Worm (Caenorhabditis elegans): ENCODE results near the gene lim-4.

lim-4 gene

ce11 chrX:3823869-3824268 is 49.5 kb downstream of the lim-4 start (continued):
- TF ChIP-seq lim-7 (GFP tag; IDR thresholded peaks at IDR 0.05) (no peak), F37D6.2 (tag; optimal IDR thresholded peaks at IDR 0.05) (no peak), daf-19 (GFP tag; conservative IDR thresholded peaks at IDR 0.05) (no peak), zfp-3 (GFP tag; conservative IDR thresholded peaks at IDR 0.05) (no peak), ceh-62 (tag; optimal IDR thresholded peaks at IDR 0.05) (no peak), ceh-82 (tag; optimal IDR thresholded peaks at IDR 0.05) (no peak), nhr-48 (tag; optimal IDR thresholded peaks at IDR 0.05) (peak; percentile 87), F49E8.2 (tag; optimal IDR thresholded peaks at IDR 0.05; ENCODE audit: borderline replicate concordance) (no peak), zip-2 (tag; optimal IDR thresholded peaks at IDR 0.05) (no peak), T26A8.4 (GFP tag; IDR thresholded peaks at IDR 0.05) (no peak), ama-1 (optimal IDR thresholded peaks at IDR 0.05) (no peak), lin-29 (GFP tag; IDR thresholded peaks at IDR 0.05) (no peak), fos-1 (tag; optimal IDR thresholded peaks at IDR 0.05) (no peak), ZK337.2 (GFP tag; IDR thresholded peaks at IDR 0.05) (no peak), mep-1 (tag; optimal IDR thresholded peaks at IDR 0.05) (peak; percentile 52), fkh-10 (GFP tag; optimal IDR thresholded peaks at IDR 0.05) (no peak), zag-1 (tag; optimal IDR thresholded peaks at IDR 0.05) (no peak), snpc-1.2 (GFP tag; IDR thresholded peaks at IDR 0.05) (no peak), dpl-1 (GFP tag; optimal IDR thresholded peaks at IDR 0.05) (no peak), pqm-1 (tag; optimal IDR thresholded peaks at IDR 0.05) (peak; percentile 89), nhr-42 (GFP tag; IDR thresholded peaks at IDR 0.05) (no peak), ZK546.5 (tag; optimal IDR thresholded peaks at IDR 0.05) (no peak), tag-97 (GFP tag; IDR thresholded peaks at IDR 0.05) (no peak), attf-4 (tag; optimal IDR thresholded peaks at IDR 0.05) (no peak), ceh-32 (tag; optimal IDR thresholded peaks at IDR 0.05; ENCODE audit: poor library complexity) (no peak), mxl-2 (GFP tag; conservative IDR thresholded peaks at IDR 0.05) (no peak), Y5F2A.4 (GFP tag; optimal IDR thresholded peaks at IDR 0.05) (no peak), duxl-1 (tag; optimal IDR thresholded peaks at IDR 0.05; ENCODE audit: poor library complexity) (peak; percentile 16), unc-130 (GFP tag; optimal IDR thresholded peaks at IDR 0.05) (no peak), unc-62 (GFP tag; optimal IDR thresholded peaks at IDR 0.05 in 1 of 2) (peak in 1 of 2 experiments; percentile 50), unc-62 (tag; optimal IDR thresholded peaks at IDR 0.05) (no peak), cey-2 (tag; optimal IDR thresholded peaks at IDR 0.05; ENCODE audit: borderline replicate concordance, insufficient read depth) (no peak), dve-1 (tag; optimal IDR thresholded peaks at IDR 0.05; ENCODE audit: insufficient read depth) (peak; percentile 96), ctbp-1 (GFP tag; IDR thresholded peaks at IDR 0.05) (no peak), nhr-6 (tag; optimal IDR thresholded peaks at IDR 0.05) (peak; percentile 52), egl-43 (GFP tag; IDR thresholded peaks at IDR 0.05) (no peak), egl-27 (tag; optimal IDR thresholded peaks at IDR 0.05) (no peak), arid-1 (GFP tag; conservative IDR thresholded peaks at IDR 0.05) (no peak), mxl-3 (GFP tag; optimal IDR thresholded peaks at IDR 0.05) (no peak), aha-1 (tag) (peak; percentile 46), ces-1 (GFP tag; optimal IDR thresholded peaks at IDR 0.05) (no peak), lir-3 (tag; optimal IDR thresholded peaks at IDR 0.05) (no peak), nhr-76 (tag; optimal IDR thresholded peaks at IDR 0.05) (no peak), ztf-7 (tag; optimal IDR thresholded peaks at IDR 0.05) (peak; percentile 1), sdz-12 (GFP tag; optimal IDR thresholded peaks at IDR 0.05) (no peak), hlh-11 (tag; optimal IDR thresholded peaks at IDR 0.05) (peak; percentile 92), php-3 (GFP tag; IDR thresholded peaks at IDR 0.05) (peak; percentile 95), lsy-2 (tag; optimal IDR thresholded peaks at IDR 0.05) (no peak), tra-1 (GFP tag; IDR thresholded peaks at IDR 0.05) (peak; percentile 94), saeg-2 (GFP tag; IDR thresholded peaks at IDR 0.05) (no peak; the same call in 1 of the 2 replicates), spr-1 (tag; optimal IDR thresholded peaks at IDR 0.05) (no peak), skn-1 (tag; optimal IDR thresholded peaks at IDR 0.05) (no peak), T20F7.1 (GFP tag; optimal IDR thresholded peaks at IDR 0.05) (peak; percentile 55)
